Worm (Caenorhabditis elegans) whole organism, L1 larva: ENCODE measurements around the gene ebp-2.

Experiments used
- aly-2 ChIP-seq: fragments of 150-350 bp; optimal IDR thresholded peaks from 2 replicates; lab custom pipeline; 2014; ENCODE audit warnings: missing biosample characterization, missing genetic modification characterization
- jun-1 ChIP-seq: fragments of 150-350 bp; optimal IDR thresholded peaks from 2 replicates; lab custom pipeline; 2014; ENCODE audit warnings: missing biosample characterization, missing genetic modification reagents, missing genetic modification characterization
- lin-13 ChIP-seq: fragments of 150-350 bp; optimal IDR thresholded peaks from 2 replicates; lab custom pipeline; 2014; ENCODE audit warnings: missing biosample characterization, missing genetic modification reagents, missing genetic modification characterization
- tbx-2 ChIP-seq: sonication (generic microtip); optimal IDR thresholded peaks from 2 replicates; lab custom pipeline; 2016; ENCODE audit warnings: missing genetic modification characterization, missing compliant biosample characterization

DNA sequence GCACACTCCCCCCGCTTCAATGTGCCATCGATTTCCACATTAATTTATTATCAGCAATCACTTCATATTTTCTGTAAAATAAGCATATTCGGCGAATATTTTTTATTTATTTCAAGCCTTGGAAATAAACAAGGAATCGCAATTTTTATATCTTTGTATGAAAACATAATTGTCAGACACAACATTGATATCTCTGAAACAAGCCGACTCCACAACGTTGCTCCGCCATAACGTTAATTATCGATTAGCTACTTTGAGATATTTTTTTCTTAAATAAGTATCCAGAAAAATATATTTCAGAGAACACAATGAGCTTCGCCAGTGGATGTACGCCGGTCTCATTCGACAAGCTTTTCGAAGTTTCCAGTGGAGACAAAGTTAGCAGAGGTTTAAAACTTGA lies 1.3 kb downstream of the ebp-2 start, which contains the start of gene adbp-1:
- no peak for TF ChIP-seq jun-1 (tag; lab: Kevin White, UChicago)
- no peak for TF ChIP-seq tbx-2 (tag; lab: Kevin White, UChicago)
- TF ChIP-seq lin-13 (GFP tag; lab: Kevin White, UChicago), result no peak
- no peak for TF ChIP-seq aly-2
